Worm (Caenorhabditis elegans): Measurements from ENCODE around the gene arrd-9.

DNA sequence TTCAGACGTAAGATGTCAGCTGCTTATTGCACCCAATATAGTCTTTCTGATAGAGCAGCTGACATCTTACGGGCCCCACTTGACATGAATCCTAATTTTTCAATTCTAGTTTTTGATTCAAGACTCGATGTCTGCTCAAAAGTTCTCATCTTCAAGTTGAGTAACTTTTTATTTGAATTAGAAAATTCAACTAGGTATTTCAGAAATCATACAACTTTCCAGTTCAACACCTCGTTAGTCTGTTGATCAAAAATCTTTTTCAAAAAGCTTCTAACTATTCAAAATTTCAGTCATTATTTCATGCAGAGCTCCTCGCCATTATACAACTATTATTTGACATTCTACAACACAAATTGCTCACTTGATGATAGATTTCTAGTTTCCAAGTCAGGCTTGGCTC is 31.2 kb upstream of the arrd-9 start, which contains the start of gene srh-73:
- no peak for TF ChIP-seq cog-1 (tag; optimal IDR thresholded peaks at IDR 0.05)
- TF ChIP-seq ztf-29 (GFP tag; IDR thresholded peaks at IDR 0.05) = no peak
- TF ChIP-seq ref-1 (GFP tag; conservative IDR thresholded peaks at IDR 0.05) = no peak
- TF ChIP-seq med-1 (GFP tag; optimal IDR thresholded peaks at IDR 0.05; ENCODE audit: insufficient read depth) = no peak
